Worm (Caenorhabditis elegans) whole organism, mixed stage, embryonic: ENCODE results near the gene pqn-79.
"Not testable (repeated sequence)": the region's sequence is repeated elsewhere in the genome, so short reads cannot be mapped to it uniquely, and the experiment has no call there.

ENCODE experiments used
- ces-1 ChIP-seq: fragments of 150-350 bp; optimal IDR thresholded peaks from 2 replicates; lab custom pipeline; 2014; ENCODE audit warnings: missing biosample characterization, missing genetic modification reagents, missing genetic modification characterization
- ham-2 ChIP-seq: fragments of 200-800 bp; sonication (Bioruptor generic); optimal IDR thresholded peaks from 2 replicates; lab custom pipeline; 2018; ENCODE audit warnings: mild to moderate bottlenecking, missing genetic modification characterization, missing compliant biosample characterization
- hlh-1 ChIP-seq: fragments of 150-350 bp; optimal IDR thresholded peaks from 2 replicates; lab custom pipeline; 2014; ENCODE audit warnings: missing biosample characterization, missing genetic modification reagents, missing genetic modification characterization
- lin-13 ChIP-seq: fragments of 150-350 bp; optimal IDR thresholded peaks from 2 replicates; lab custom pipeline; 2014; ENCODE audit warnings: missing biosample characterization, missing genetic modification characterization
- mep-1 ChIP-seq: fragments of 150-350 bp; optimal IDR thresholded peaks from 2 replicates; lab custom pipeline; 2017; ENCODE audit warnings: missing biosample characterization, missing genetic modification reagents, missing genetic modification characterization, inconsistent platforms
- nhr-12 ChIP-seq: fragments of 150-350 bp; optimal IDR thresholded peaks from 2 replicates; lab custom pipeline; 2014; ENCODE audit warnings: missing biosample characterization, missing genetic modification characterization
- pha-4 ChIP-seq: fragments of 150-350 bp; optimal IDR thresholded peaks from 2 replicates; lab custom pipeline; 2018; ENCODE audit warnings: missing biosample characterization, missing genetic modification reagents, missing genetic modification characterization
- sptf-1 ChIP-seq: sonication (generic microtip); optimal IDR thresholded peaks from 2 replicates; lab custom pipeline; 2017; ENCODE audit warnings: mild to moderate bottlenecking, missing genetic modification characterization, moderate library complexity, missing compliant biosample characterization
- unc-39 ChIP-seq: fragments of 150-350 bp; optimal IDR thresholded peaks from 2 replicates; lab custom pipeline; 2014; ENCODE audit warnings: missing biosample characterization, missing genetic modification characterization
- unc-62 ChIP-seq: fragments of 150-350 bp; optimal IDR thresholded peaks from 2 replicates; lab custom pipeline; 2014; ENCODE audit warnings: missing biosample characterization, missing genetic modification reagents, missing genetic modification characterization
- zip-8 ChIP-seq: fragments of 150-350 bp; optimal IDR thresholded peaks from 2 replicates; lab custom pipeline; 2014; ENCODE audit warnings: missing biosample characterization, missing genetic modification characterization

DNA sequence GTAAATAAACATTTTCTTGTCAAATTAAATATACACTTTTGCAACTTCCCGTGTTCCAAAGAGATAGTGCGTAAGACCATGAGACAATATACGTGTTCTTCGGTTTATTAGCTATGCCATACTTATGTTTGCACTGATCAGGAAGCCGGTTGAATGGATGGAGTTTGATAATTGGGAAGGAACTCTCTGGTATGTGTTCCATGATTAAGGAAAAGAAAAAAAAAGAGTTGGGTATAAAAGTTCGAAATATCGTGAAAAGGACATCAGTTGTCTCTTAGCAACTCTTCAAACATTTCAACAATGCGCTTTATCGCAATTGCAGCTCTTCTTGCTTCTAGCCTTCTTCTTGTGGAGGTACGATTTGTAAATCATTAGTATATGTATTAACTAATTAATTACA lies 16.6 kb upstream of the pqn-79 start, which contains the start of gene pqn-76:
- TF ChIP-seq pha-4; nhr-12 (tag; lab: Kevin White, UChicago); unc-62 (GFP tag; lab: Kevin White, UChicago); lin-13 (tag; lab: Kevin White, UChicago); ces-1 (GFP tag; lab: Kevin White, UChicago); hlh-1 (tag; lab: Kevin White, UChicago); sptf-1 (tag; lab: Kevin White, UChicago); ham-2; mep-1; unc-39 (tag; lab: Kevin White, UChicago); zip-8 (tag; lab: Kevin White, UChicago): not testable (repeated sequence)
